Fruit fly (Drosophila melanogaster) whole organism, wandering third instar larva: ENCODE measurements around the gene smog.

ENCODE experiments used
- Abd-B ChIP-seq: fragments of >200 bp; optimal IDR thresholded peaks from 2 replicates; lab custom pipeline; 2017; ENCODE audit warnings: missing biosample characterization, missing genetic modification characterization
- CG32264 ChIP-seq: fragments of 200-800 bp; sonication (Bioruptor generic); optimal IDR thresholded peaks from 2 replicates; lab custom pipeline; 2016; ENCODE audit warnings: missing biosample characterization, missing genetic modification characterization
- CG9705 ChIP-seq: fragments of 200-800 bp; sonication (Bioruptor generic); optimal IDR thresholded peaks from 2 replicates; lab custom pipeline; 2018; ENCODE audit warnings: missing biosample characterization, mild to moderate bottlenecking, missing genetic modification characterization
- CrebA ChIP-seq: fragments of 200-800 bp; sonication (Bioruptor generic); optimal IDR thresholded peaks from 2 replicates; lab custom pipeline; 2016; ENCODE audit warnings: missing biosample characterization, mild to moderate bottlenecking, missing genetic modification characterization, borderline replicate concordance
- Dif ChIP-seq: fragments of 200-275, 200-300 bp; sonication (Bioruptor generic); optimal IDR thresholded peaks from 2 replicates; lab custom pipeline; 2018; ENCODE audit warnings: missing biosample characterization, missing genetic modification characterization; ENCODE audit not compliant: partially characterized antibody
- GATAd ChIP-seq: sonication (Bioruptor generic); optimal IDR thresholded peaks from 2 replicates; lab custom pipeline; 2016; ENCODE audit warnings: missing biosample characterization, missing genetic modification characterization
- HLH106 ChIP-seq: fragments of 200-800 bp; optimal IDR thresholded peaks from 3 replicates; lab custom pipeline; 2019; ENCODE audit warnings: missing biosample characterization, mild to moderate bottlenecking, missing genetic modification characterization, moderate library complexity
- Hnf4 ChIP-seq: fragments of 200-800 bp; sonication (Bioruptor generic); optimal IDR thresholded peaks from 2 replicates; lab custom pipeline; 2016; ENCODE audit warnings: missing biosample characterization, mild to moderate bottlenecking, missing genetic modification characterization
- Hr78 ChIP-seq: fragments of >200 bp; optimal IDR thresholded peaks from 2 replicates; lab custom pipeline; 2017; ENCODE audit warnings: missing biosample characterization, missing genetic modification characterization
- Hr83 ChIP-seq: fragments of 200-300 bp; sonication (Bioruptor generic); optimal IDR thresholded peaks from 2 replicates; lab custom pipeline; 2016; ENCODE audit warnings: missing biosample characterization, mild to moderate bottlenecking, missing genetic modification characterization, moderate library complexity; ENCODE audit not compliant: poor library complexity, severe bottlenecking
- Jra ChIP-seq: sonication (Bioruptor generic); optimal IDR thresholded peaks from 2 replicates; lab custom pipeline; 2016; ENCODE audit warnings: missing biosample characterization, missing genetic modification characterization
- Mio ChIP-seq: sonication (Bioruptor generic); optimal IDR thresholded peaks from 2 replicates; lab custom pipeline; 2016; ENCODE audit warnings: missing biosample characterization, missing genetic modification characterization
- Myc ChIP-seq: fragments of >200 bp; optimal IDR thresholded peaks from 2 replicates; lab custom pipeline; 2017
- N ChIP-seq: fragments of >200 bp; optimal IDR thresholded peaks from 2 replicates; lab custom pipeline; 2018; ENCODE audit warnings: missing biosample characterization, missing external identifiers, missing genetic modification characterization
- OdsH ChIP-seq: fragments of 200-800 bp; sonication (Bioruptor generic); optimal IDR thresholded peaks from 2 replicates; lab custom pipeline; 2016; ENCODE audit warnings: missing biosample characterization, mild to moderate bottlenecking, missing genetic modification characterization
- Rel ChIP-seq, 2 experiments: fragments of 200-800 bp; sonication (Bioruptor generic) in 1 of 2; optimal IDR thresholded peaks; 2 replicates in 1 of 2; 3 replicates in 1 of 2; lab custom pipeline; 2016 to 2019; ENCODE audit warnings: mild to moderate bottlenecking in 2 of 2, missing biosample characterization in 2 of 2, missing genetic modification characterization in 2 of 2, moderate library complexity in 1 of 2
- Sp1 ChIP-seq: fragments of 200-800 bp; sonication (Bioruptor generic); optimal IDR thresholded peaks from 3 replicates; lab custom pipeline; 2019; ENCODE audit warnings: missing biosample characterization, mild to moderate bottlenecking, missing genetic modification characterization, moderate library complexity
- Vsx2 ChIP-seq: fragments of 200-300, 225-300 bp; sonication (Bioruptor generic); optimal IDR thresholded peaks from 2 replicates; lab custom pipeline; 2018; ENCODE audit warnings: missing biosample characterization, missing genetic modification characterization; ENCODE audit not compliant: partially characterized antibody
- br ChIP-seq: fragments of 200-800 bp; sonication (Bioruptor generic); optimal IDR thresholded peaks from 2 replicates; lab custom pipeline; 2016; ENCODE audit warnings: missing biosample characterization, missing genetic modification characterization
- brk ChIP-seq: fragments of 200-800 bp; sonication (Bioruptor generic); optimal IDR thresholded peaks from 2 replicates; lab custom pipeline; 2016; ENCODE audit warnings: missing biosample characterization, mild to moderate bottlenecking, missing genetic modification characterization
- dl ChIP-seq, 2 experiments: fragments of 175-275, 200-275 bp in 1 of 2; fragments of 200-275 bp in 1 of 2; sonication (Bioruptor generic); optimal IDR thresholded peaks; lab custom pipeline; 2018; ENCODE audit warnings: mild to moderate bottlenecking in 2 of 2, missing biosample characterization in 2 of 2, missing genetic modification characterization in 2 of 2, moderate library complexity in 2 of 2; ENCODE audit not compliant: partially characterized antibody in 2 of 2, insufficient read depth in 1 of 2
- dmrt93B ChIP-seq: fragments of 200-800 bp; sonication (Bioruptor generic); optimal IDR thresholded peaks from 2 replicates; lab custom pipeline; 2018; ENCODE audit warnings: missing biosample characterization, mild to moderate bottlenecking, missing genetic modification characterization
- dsf ChIP-seq: sonication (Bioruptor generic); optimal IDR thresholded peaks from 2 replicates; lab custom pipeline; 2016; ENCODE audit warnings: missing biosample characterization, missing genetic modification characterization, borderline replicate concordance
- ey ChIP-seq: fragments of 200-800 bp; sonication (Bioruptor generic); optimal IDR thresholded peaks from 2 replicates; lab custom pipeline; 2016; ENCODE audit warnings: missing biosample characterization, missing genetic modification characterization
- fru ChIP-seq: fragments of 200-800 bp; sonication (Bioruptor generic); optimal IDR thresholded peaks from 3 replicates; lab custom pipeline; 2016; ENCODE audit warnings: missing biosample characterization, mild to moderate bottlenecking, missing genetic modification characterization
- h ChIP-seq: fragments of 200-800 bp; sonication (Bioruptor generic); optimal IDR thresholded peaks from 3 replicates; lab custom pipeline; 2016; ENCODE audit warnings: missing biosample characterization, mild to moderate bottlenecking, missing genetic modification characterization
- jim ChIP-seq: fragments of 175-275, 200-325 bp; sonication (Bioruptor generic); optimal IDR thresholded peaks from 2 replicates; lab custom pipeline; 2016; ENCODE audit warnings: missing biosample characterization, mild to moderate bottlenecking, missing genetic modification characterization
- lola ChIP-seq: fragments of >200 bp; optimal IDR thresholded peaks from 2 replicates; lab custom pipeline; 2017; ENCODE audit warnings: missing biosample characterization, missing genetic modification characterization
- pan ChIP-seq: fragments of >200 bp; optimal IDR thresholded peaks from 2 replicates; lab custom pipeline; 2017
- psq ChIP-seq: fragments of 200-800 bp; sonication (Bioruptor generic); optimal IDR thresholded peaks from 3 replicates; lab custom pipeline; 2017; ENCODE audit warnings: missing biosample characterization, mild to moderate bottlenecking, missing genetic modification characterization, moderate library complexity
- rgr ChIP-seq: fragments of 200-800 bp; sonication (Bioruptor generic); optimal IDR thresholded peaks from 3 replicates; lab custom pipeline; 2016; ENCODE audit warnings: missing biosample characterization, mild to moderate bottlenecking, missing genetic modification characterization
- sage ChIP-seq: fragments of 200-800 bp; sonication (Bioruptor generic); optimal IDR thresholded peaks from 2 replicates; lab custom pipeline; 2016; ENCODE audit warnings: missing biosample characterization, mild to moderate bottlenecking, missing genetic modification characterization
- tai ChIP-seq: sonication (Bioruptor generic); optimal IDR thresholded peaks from 2 replicates; lab custom pipeline; 2016; ENCODE audit warnings: missing biosample characterization, missing genetic modification characterization
- usp ChIP-seq: fragments of >200 bp; optimal IDR thresholded peaks from 2 replicates; lab custom pipeline; 2017; ENCODE audit warnings: missing biosample characterization, missing genetic modification characterization
- woc ChIP-seq: sonication (Bioruptor generic); optimal IDR thresholded peaks from 2 replicates; lab custom pipeline; 2016; ENCODE audit warnings: missing biosample characterization, mild to moderate bottlenecking, missing genetic modification characterization

The smog gene

DNA sequence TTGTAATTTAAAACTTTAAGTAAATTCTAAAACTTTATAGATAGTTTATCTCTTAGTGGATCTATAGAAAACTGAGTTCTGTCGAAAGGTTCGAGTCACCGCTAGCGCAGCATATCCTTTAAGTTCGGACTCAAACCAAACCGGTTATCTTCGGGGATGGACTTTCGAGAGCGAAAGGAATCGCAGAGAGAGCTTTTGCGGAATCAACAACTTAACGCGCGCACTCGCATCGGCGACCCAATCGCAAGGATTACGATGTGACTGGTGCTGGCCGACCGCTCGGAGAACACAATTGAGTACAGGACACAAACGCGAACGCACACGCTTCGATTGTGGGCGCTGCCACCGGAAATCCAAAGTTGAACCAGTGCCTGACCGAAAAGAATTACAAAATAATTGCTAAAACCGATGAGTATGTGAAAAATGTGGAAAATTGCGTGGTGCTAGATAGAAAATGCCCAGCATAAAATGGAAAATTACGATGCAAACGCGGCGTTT lies at the start of gene smog:
Gene smog, plus strand, starts transcription at position 260 of the 498 bp plus-strand sequence.
- TF ChIP-seq CG9705 (no peak), Jra (no peak), Sp1 (GFP tag; lab: Kevin White, UChicago) (no peak), Hnf4 (GFP tag; lab: Kevin White, UChicago) (no peak), CrebA (GFP tag; lab: Kevin White, UChicago) (no peak), Abd-B (no peak), CG32264 (GFP tag; lab: Kevin White, UChicago) (no peak), sage (GFP tag; lab: Kevin White, UChicago) (no peak), psq (no peak), Hr78 (GFP tag; lab: Kevin White, UChicago) (no peak), Mio (GFP tag; lab: Kevin White, UChicago) (no peak), br (GFP tag; lab: Kevin White, UChicago) (no peak), N (GFP tag; lab: Kevin White, UChicago) (no peak), rgr (no peak)

DNA sequence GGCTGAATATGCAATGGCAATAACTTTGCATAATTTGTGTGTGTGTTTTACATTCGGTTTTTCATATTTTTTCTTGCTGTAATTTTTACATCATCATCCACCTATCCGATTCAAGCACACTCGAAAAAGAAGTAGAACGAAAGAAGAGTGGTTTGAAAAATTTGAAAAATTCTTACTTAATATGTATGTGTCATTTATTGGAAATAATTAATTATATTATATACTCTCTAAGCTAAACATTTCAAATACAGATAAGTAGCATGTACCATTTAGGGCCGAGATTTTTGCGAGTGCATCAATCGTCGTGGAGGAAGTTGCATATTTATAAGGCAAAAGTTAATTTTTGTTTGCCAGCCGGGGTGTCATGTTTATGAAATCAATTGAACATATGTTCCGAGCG lies 46.6 kb upstream of the smog start:
- TF ChIP-seq Hr78 (GFP tag; lab: Kevin White, UChicago) (no peak), tai (no peak), lola (GFP tag; lab: Kevin White, UChicago) (no peak), Sp1 (GFP tag; lab: Kevin White, UChicago) (no peak), woc (GFP tag; lab: Kevin White, UChicago) (no peak), rgr (no peak), OdsH (GFP tag; lab: Kevin White, UChicago) (no peak), pan (lab: Kevin White, UChicago) (no peak), Vsx2 (no peak), Rel (GFP tag; optimal IDR thresholded peaks at IDR 0.05; lab: Kevin White, UChicago) (no peak), Rel (tag; optimal IDR thresholded peaks at IDR 0.05; lab: Kevin White, UChicago) (no peak), N (GFP tag; lab: Kevin White, UChicago) (no peak), Jra (no peak), usp (no peak), CG9705 (no peak)

DNA sequence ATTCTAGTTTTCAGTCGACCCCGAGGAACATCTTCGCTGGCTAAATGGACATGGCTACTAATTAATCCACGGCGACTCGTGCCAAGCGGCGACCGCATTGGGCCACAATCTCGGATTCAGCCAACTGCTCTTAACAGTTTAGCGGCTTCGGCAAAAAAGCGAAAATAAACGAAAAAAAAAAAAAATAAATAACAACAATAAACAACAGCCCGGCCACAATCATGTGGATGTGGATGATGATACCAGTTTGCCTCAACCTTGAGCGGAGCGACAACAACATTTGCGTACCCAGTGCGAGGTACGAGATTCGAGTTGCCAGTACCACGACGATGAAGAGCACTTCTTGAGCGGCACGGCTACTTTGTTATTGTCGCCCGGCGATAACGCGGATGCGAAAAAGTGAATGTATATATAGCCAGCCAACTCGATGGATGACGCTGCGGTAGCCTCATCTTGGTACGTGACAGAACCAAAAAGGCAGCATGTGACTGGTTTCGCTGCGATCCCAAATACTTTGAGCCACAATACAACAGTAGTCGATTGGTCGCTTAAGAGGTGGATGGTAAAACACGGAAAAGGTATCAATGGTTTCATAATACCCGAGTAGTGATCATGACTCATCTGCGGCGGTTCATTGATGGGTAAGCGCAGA lies 44.6 kb upstream of the smog start:
- TF ChIP-seq fru (GFP tag; lab: Kevin White, UChicago) (peak; percentile 29), h (GFP tag; lab: Kevin White, UChicago) (peak; percentile 21), Abd-B (no peak), psq (peak; percentile 3), woc (GFP tag; lab: Kevin White, UChicago) (peak; percentile 59), Dif (GFP tag; lab: Kevin White, UChicago) (no peak), jim (GFP tag; lab: Kevin White, UChicago) (no peak), OdsH (GFP tag; lab: Kevin White, UChicago) (no peak)

DNA sequence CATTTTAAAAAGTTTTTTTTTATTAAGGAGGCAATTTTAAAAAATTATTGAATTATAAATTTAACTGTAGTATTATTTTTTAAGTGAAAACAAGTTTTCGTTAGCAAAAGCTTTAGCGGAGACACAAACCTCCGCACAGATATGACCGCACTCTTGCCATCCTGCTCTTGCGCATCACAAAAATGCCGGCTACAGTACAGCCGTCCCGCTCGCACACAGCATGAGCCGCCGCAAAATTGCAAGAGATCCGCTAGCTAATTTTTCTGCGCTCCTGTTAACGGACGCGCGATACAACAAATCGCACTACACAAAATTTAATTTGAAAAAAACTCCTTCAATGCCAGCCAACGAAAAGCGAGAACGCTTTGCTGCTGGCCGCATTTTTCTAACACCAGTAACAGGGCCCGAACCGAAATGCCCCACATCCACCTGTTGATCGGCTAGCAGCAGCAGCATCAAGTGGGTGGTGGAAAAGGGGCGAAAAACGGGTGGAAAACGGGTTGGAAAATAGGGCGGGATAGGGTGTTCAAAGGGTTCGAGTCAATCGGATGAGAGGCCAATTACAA lies 42.5 kb upstream of the smog start:
- TF ChIP-seq GATAd (GFP tag; lab: Kevin White, UChicago) (no peak), brk (GFP tag; lab: Kevin White, UChicago) (peak; percentile 46), Hr78 (GFP tag; lab: Kevin White, UChicago) (no peak), CG9705 (no peak), N (GFP tag; lab: Kevin White, UChicago) (no peak), h (GFP tag; lab: Kevin White, UChicago) (peak; percentile 54), sage (GFP tag; lab: Kevin White, UChicago) (peak; percentile 15), Abd-B (no peak), OdsH (GFP tag; lab: Kevin White, UChicago) (peak; percentile 42), rgr (peak; percentile 4), CrebA (GFP tag; lab: Kevin White, UChicago) (no peak), Sp1 (GFP tag; lab: Kevin White, UChicago) (peak; percentile 45), dsf (GFP tag; lab: Kevin White, UChicago) (no peak), Myc (lab: Kevin White, UChicago) (no peak), Hnf4 (GFP tag; lab: Kevin White, UChicago) (no peak), dmrt93B (GFP tag; lab: Kevin White, UChicago) (no peak), dl (GFP tag; optimal IDR thresholded peaks at IDR 0.05; lab: Kevin White, UChicago; ENCODE audit: insufficient read depth in 1 of 2, partially characterized antibody in 2 of 2) (peak in 1 of 2 experiments; percentile 26), Rel (GFP tag; optimal IDR thresholded peaks at IDR 0.05; lab: Kevin White, UChicago) (no peak), Rel (tag; optimal IDR thresholded peaks at IDR 0.05; lab: Kevin White, UChicago) (peak; percentile 44), HLH106 (tag; lab: Kevin White, UChicago) (no peak), Hr83 (GFP tag; lab: Kevin White, UChicago) (no peak), woc (GFP tag; lab: Kevin White, UChicago) (peak; percentile 29), Jra (no peak), tai (no peak), CG32264 (GFP tag; lab: Kevin White, UChicago) (no peak), ey (GFP tag; lab: Kevin White, UChicago) (peak; percentile 0), pan (lab: Kevin White, UChicago) (no peak), Vsx2 (peak; percentile 79), Dif (GFP tag; lab: Kevin White, UChicago) (peak; percentile 73)
